Fruit fly (Drosophila melanogaster): ENCODE measurements around the gene srw.

Gene srw

dm6 chr3L:4259102-4259558, 24.1 kb downstream of the srw start, which contains the start of the genes CG15011 and CG1309 (continued):
- TF ChIP-seq CG12942 (GFP tag; optimal IDR thresholded peaks at IDR 0.05) (peak; percentile 60), CG12219 (GFP tag; optimal IDR thresholded peaks at IDR 0.05) (peak; percentile 50), mirr (GFP tag; optimal IDR thresholded peaks at IDR 0.05) (peak; percentile 65), jing (GFP tag; optimal IDR thresholded peaks at IDR 0.05) (no peak), ara (GFP tag; IDR thresholded peaks at IDR 0.05) (no peak), ci (GFP tag; IDR thresholded peaks at IDR 0.05) (peak; percentile 81), CG15601 (tag; optimal IDR thresholded peaks at IDR 0.05) (peak; percentile 80), Myb (GFP tag; optimal IDR thresholded peaks at IDR 0.05) (peak; percentile 62), crol (GFP tag; IDR thresholded peaks at IDR 0.05) (peak; percentile 16; the same call in 1 of the 2 replicates), CG10959 (GFP tag; IDR thresholded peaks at IDR 0.05) (peak; percentile 22; the same call in 1 of the 2 replicates), caup (GFP tag; optimal IDR thresholded peaks at IDR 0.05; ENCODE audit: severe bottlenecking) (peak; percentile 68), unpg (GFP tag; optimal IDR thresholded peaks at IDR 0.05) (peak; percentile 84), ssp (GFP tag; IDR thresholded peaks at IDR 0.05) (peak; percentile 66), ac (GFP tag; optimal IDR thresholded peaks at IDR 0.05) (peak; percentile 12), tap (tag; optimal IDR thresholded peaks at IDR 0.05) (peak; percentile 67), gcm2 (GFP tag; optimal IDR thresholded peaks at IDR 0.05) (peak; percentile 14), pnt (GFP tag; optimal IDR thresholded peaks at IDR 0.05) (peak; percentile 67), CG43689 (GFP tag; IDR thresholded peaks at IDR 0.05) (0 out of 2 replicates have a peak, but pooled peaks have one; percentile 29), Oli (tag; optimal IDR thresholded peaks at IDR 0.05) (peak; percentile 67), p53 (GFP tag; optimal IDR thresholded peaks at IDR 0.05) (peak; percentile 53), Atf6 (GFP tag; IDR thresholded peaks at IDR 0.05) (peak; percentile 70; the same call in 1 of the 2 replicates), Dip3 (GFP tag; optimal IDR thresholded peaks at IDR 0.05) (peak; percentile 80), cwo (GFP tag; optimal IDR thresholded peaks at IDR 0.05) (peak; percentile 35), CG17829 (tag; optimal IDR thresholded peaks at IDR 0.05) (peak; percentile 90), CG8944 (GFP tag; optimal IDR thresholded peaks at IDR 0.05) (peak; percentile 75), CG5245 (GFP tag; optimal IDR thresholded peaks at IDR 0.05) (peak; percentile 75), sqz (GFP tag; optimal IDR thresholded peaks at IDR 0.05) (peak; percentile 24), CG5180 (GFP tag; optimal IDR thresholded peaks at IDR 0.05) (no peak), HmgZ (tag; optimal IDR thresholded peaks at IDR 0.05) (peak; percentile 94), H15 (GFP tag; IDR thresholded peaks at IDR 0.05) (peak; percentile 74), dpn (GFP tag; optimal IDR thresholded peaks at IDR 0.05) (peak; percentile 85 to 88), NC2α (GFP tag; optimal IDR thresholded peaks at IDR 0.05) (peak; percentile 67), Adf1 (GFP tag; IDR thresholded peaks at IDR 0.05) (peak; percentile 59), CG4404 (GFP tag; IDR thresholded peaks at IDR 0.05) (peak; percentile 66), CG18011 (GFP tag; optimal IDR thresholded peaks at IDR 0.05) (peak; percentile 70), lab (GFP tag; optimal IDR thresholded peaks at IDR 0.05) (peak; percentile 87), Kr (GFP tag; optimal IDR thresholded peaks at IDR 0.05) (no peak), bowl (GFP tag; IDR thresholded peaks at IDR 0.05) (no peak), zen2 (GFP tag; IDR thresholded peaks at IDR 0.05; ENCODE audit: partially characterized antibody) (no peak), eve (GFP tag; optimal IDR thresholded peaks at IDR 0.05) (no peak), so (GFP tag; IDR thresholded peaks at IDR 0.05) (peak; percentile 73; the same call in 1 of the 3 replicates), CG17328 (GFP tag; IDR thresholded peaks at IDR 0.05) (peak; percentile 77), CG13894 (tag; optimal IDR thresholded peaks at IDR 0.05) (peak; percentile 82), Scr (GFP tag; IDR thresholded peaks at IDR 0.05; ENCODE audit: partially characterized antibody) (peak; percentile 55), br (optimal IDR thresholded peaks at IDR 0.05) (no peak), Stat92E (GFP tag; optimal IDR thresholded peaks at IDR 0.05) (peak in 1 of 3 experiments; percentile 35), CG1602 (GFP tag; optimal IDR thresholded peaks at IDR 0.05) (peak; percentile 86), CG16813 (GFP tag; IDR thresholded peaks at IDR 0.05; ENCODE audit: partially characterized antibody) (no peak), CG11093 (GFP tag; IDR thresholded peaks at IDR 0.05) (no peak; the same call in 2 of the 3 replicates), CG15073 (GFP tag; optimal IDR thresholded peaks at IDR 0.05) (peak; percentile 26)
